Fruit fly (Drosophila melanogaster) whole organism, prepupa: Measurements from ENCODE around the gene JIL-1.

Experiments
- Blimp-1 ChIP-seq: fragments of 200-800 bp; sonication (Bioruptor generic); optimal IDR thresholded peaks from 3 replicates; lab custom pipeline; 2017; ENCODE audit warnings: missing biosample characterization, missing genetic modification characterization, mild to moderate bottlenecking, moderate library complexity, missing genetic modification reagents
- CG10631 ChIP-seq: fragments of 200-800 bp; sonication (Bioruptor generic); optimal IDR thresholded peaks from 2 replicates; lab custom pipeline; 2016; ENCODE audit warnings: missing biosample characterization, missing genetic modification characterization
- CG10669 ChIP-seq: fragments of 200-800 bp; sonication (Bioruptor generic); optimal IDR thresholded peaks from 3 replicates; lab custom pipeline; 2018; ENCODE audit warnings: missing biosample characterization, mild to moderate bottlenecking, missing genetic modification characterization, moderate library complexity
- CG11294 ChIP-seq: fragments of 200-800 bp; sonication (Bioruptor generic); IDR thresholded peaks from 2 replicates; pipeline ENCODE4 v1.3.6; 2022; ENCODE audit warnings: missing biosample characterization, missing genetic modification characterization
- CG11902 ChIP-seq: fragments of 200-800 bp; sonication (Bioruptor generic); optimal IDR thresholded peaks from 3 replicates; lab custom pipeline; 2016; ENCODE audit warnings: missing biosample characterization, missing genetic modification characterization
- CG15336 ChIP-seq: fragments of 200-800 bp; sonication (Bioruptor generic); IDR thresholded peaks from 2 replicates; pipeline ENCODE4 v1.3.6; 2022; ENCODE audit warnings: missing biosample characterization, missing genetic modification characterization
- CG1621 ChIP-seq: fragments of 200-800 bp; sonication (Bioruptor generic); optimal IDR thresholded peaks from 3 replicates; lab custom pipeline; 2018; ENCODE audit warnings: missing biosample characterization, mild to moderate bottlenecking, missing genetic modification characterization
- CG16779 ChIP-seq: fragments of 200-800 bp; sonication (Bioruptor generic); optimal IDR thresholded peaks from 3 replicates; lab custom pipeline; 2017; ENCODE audit warnings: missing biosample characterization, mild to moderate bottlenecking, missing genetic modification characterization
- CG3032 ChIP-seq: fragments of 200-800 bp; optimal IDR thresholded peaks from 2 replicates; lab custom pipeline; 2019; ENCODE audit warnings: missing biosample characterization, mild to moderate bottlenecking, missing genetic modification characterization, moderate library complexity
- CG31627 ChIP-seq: fragments of 200-800 bp; sonication (Bioruptor generic); optimal IDR thresholded peaks from 3 replicates; lab custom pipeline; 2016; ENCODE audit warnings: missing biosample characterization, missing genetic modification characterization
- CG32006 ChIP-seq: fragments of 200-800 bp; sonication (Bioruptor generic); optimal IDR thresholded peaks from 3 replicates; lab custom pipeline; 2017; ENCODE audit warnings: missing biosample characterization, mild to moderate bottlenecking, missing genetic modification characterization
- CG34406 ChIP-seq: fragments of 200-800 bp; sonication (Bioruptor generic); optimal IDR thresholded peaks from 3 replicates; lab custom pipeline; 2016; ENCODE audit warnings: missing biosample characterization, missing genetic modification characterization
- CG6163 ChIP-seq: fragments of 200-800 bp; sonication (Bioruptor generic); IDR thresholded peaks from 3 replicates; pipeline ENCODE4 v1.3.6; 2022; ENCODE audit warnings: missing biosample characterization, missing genetic modification characterization
- CG6276 ChIP-seq: fragments of 200-800 bp; sonication (Bioruptor generic); optimal IDR thresholded peaks from 2 replicates; lab custom pipeline; 2017; ENCODE audit warnings: missing biosample characterization, mild to moderate bottlenecking, missing genetic modification characterization
- CG6792 ChIP-seq: fragments of 200-800 bp; sonication (Bioruptor generic); optimal IDR thresholded peaks from 3 replicates; lab custom pipeline; 2016; ENCODE audit warnings: missing biosample characterization, missing genetic modification characterization
- CG6854 ChIP-seq: fragments of 200-800 bp; sonication (Bioruptor generic); optimal IDR thresholded peaks from 2 replicates; lab custom pipeline; 2017; ENCODE audit warnings: missing biosample characterization, mild to moderate bottlenecking, missing genetic modification characterization
- CG7368 ChIP-seq: fragments of 200-800 bp; sonication (Bioruptor generic); optimal IDR thresholded peaks from 3 replicates; lab custom pipeline; 2016; ENCODE audit warnings: missing biosample characterization, missing genetic modification characterization
- CG8632 ChIP-seq: fragments of 200-800 bp; sonication (Bioruptor generic); optimal IDR thresholded peaks from 3 replicates; lab custom pipeline; 2016; ENCODE audit warnings: missing biosample characterization, missing genetic modification characterization
- Eip75B ChIP-seq: fragments of 200-800 bp; sonication (Bioruptor generic); optimal IDR thresholded peaks from 3 replicates; lab custom pipeline; 2016; ENCODE audit warnings: missing biosample characterization, missing genetic modification characterization
- Eip78C ChIP-seq: fragments of 200-800 bp; sonication (Bioruptor generic); peaks from one replicate; lab custom pipeline; 2016; ENCODE audit warnings: missing biosample characterization, missing genetic modification characterization
- Ets21C ChIP-seq: fragments of 200-800 bp; sonication (Bioruptor generic); optimal IDR thresholded peaks from 3 replicates; lab custom pipeline; 2016; ENCODE audit warnings: missing biosample characterization, missing genetic modification characterization
- Ets96B ChIP-seq: fragments of 200-800 bp; optimal IDR thresholded peaks from 2 replicates; lab custom pipeline; 2019; ENCODE audit warnings: missing biosample characterization, mild to moderate bottlenecking, missing genetic modification characterization, moderate library complexity
- Hr39 ChIP-seq: fragments of 200-800 bp; sonication (Bioruptor generic); optimal IDR thresholded peaks from 2 replicates; lab custom pipeline; 2016; ENCODE audit warnings: missing biosample characterization, missing genetic modification characterization
- Hr4 ChIP-seq: fragments of 200-800 bp; sonication (Bioruptor generic); optimal IDR thresholded peaks from 3 replicates; lab custom pipeline; 2016; ENCODE audit warnings: missing biosample characterization, missing genetic modification characterization
- Lpt ChIP-seq: fragments of 200-800 bp; sonication (Bioruptor generic); optimal IDR thresholded peaks from 3 replicates; lab custom pipeline; 2016; ENCODE audit warnings: missing biosample characterization, missing genetic modification characterization
- Met ChIP-seq: fragments of 200-800 bp; sonication (Bioruptor generic); optimal IDR thresholded peaks from 3 replicates; lab custom pipeline; 2016; ENCODE audit warnings: missing biosample characterization, missing genetic modification characterization
- OdsH ChIP-seq: fragments of 200-800 bp; sonication (Bioruptor generic); optimal IDR thresholded peaks from 3 replicates; lab custom pipeline; 2016; ENCODE audit warnings: missing biosample characterization, missing genetic modification characterization
- Smox ChIP-seq: fragments of 200-800 bp; sonication (Bioruptor generic); optimal IDR thresholded peaks from 3 replicates; lab custom pipeline; 2016; ENCODE audit warnings: missing biosample characterization, missing genetic modification characterization
- Sox14 ChIP-seq: fragments of 200-800 bp; sonication (Bioruptor generic); optimal IDR thresholded peaks from 3 replicates; lab custom pipeline; 2016; ENCODE audit warnings: missing biosample characterization, missing genetic modification characterization
- Sox15 ChIP-seq: fragments of 200-800 bp; sonication (Bioruptor generic); optimal IDR thresholded peaks from 3 replicates; lab custom pipeline; 2016; ENCODE audit warnings: missing biosample characterization, missing genetic modification characterization
- achi ChIP-seq: fragments of 200-800 bp; sonication (Bioruptor generic); optimal IDR thresholded peaks from 3 replicates; lab custom pipeline; 2016; ENCODE audit warnings: missing biosample characterization, missing genetic modification characterization
- cyc ChIP-seq: fragments of 200-800 bp; sonication (Bioruptor generic); optimal IDR thresholded peaks from 3 replicates; lab custom pipeline; 2016; ENCODE audit warnings: missing biosample characterization, missing genetic modification characterization
- dac ChIP-seq: fragments of 200-800 bp; sonication (Bioruptor generic); optimal IDR thresholded peaks from 2 replicates; lab custom pipeline; 2017; ENCODE audit warnings: missing biosample characterization, mild to moderate bottlenecking, missing genetic modification characterization
- dsx ChIP-seq: fragments of 200-800 bp; optimal IDR thresholded peaks from 3 replicates; lab custom pipeline; 2019; ENCODE audit warnings: missing biosample characterization, mild to moderate bottlenecking, missing genetic modification characterization, moderate library complexity; ENCODE audit not compliant: poor library complexity, severe bottlenecking
- eg ChIP-seq: fragments of 200-800 bp; sonication (Bioruptor generic); IDR thresholded peaks from 3 replicates; pipeline ENCODE4 v1.3.6; 2022; ENCODE audit warnings: missing biosample characterization, missing genetic modification characterization
- fd59A ChIP-seq: fragments of 200-800 bp; sonication (Bioruptor generic); optimal IDR thresholded peaks from 2 replicates; lab custom pipeline; 2017; ENCODE audit warnings: missing biosample characterization, mild to moderate bottlenecking, missing genetic modification characterization, missing genetic modification reagents
- fkh ChIP-seq: fragments of 200-800 bp; sonication (Bioruptor generic); optimal IDR thresholded peaks from 3 replicates; lab custom pipeline; 2017; ENCODE audit warnings: missing biosample characterization, mild to moderate bottlenecking, missing genetic modification characterization, moderate library complexity
- lz ChIP-seq: fragments of 200-800 bp; sonication (Bioruptor generic); optimal IDR thresholded peaks from 3 replicates; lab custom pipeline; 2016; ENCODE audit warnings: missing biosample characterization, missing genetic modification characterization
- pdm3 ChIP-seq: fragments of 200-800 bp; sonication (Bioruptor generic); optimal IDR thresholded peaks from 3 replicates; lab custom pipeline; 2016; ENCODE audit warnings: missing biosample characterization, missing genetic modification characterization
- salr ChIP-seq, 2 experiments: fragments of 200-800 bp; sonication (Bioruptor generic); optimal IDR thresholded peaks; 3 replicates each; lab custom pipeline; 2016 to 2018; ENCODE audit warnings: missing biosample characterization in 2 of 2, missing genetic modification characterization in 2 of 2, mild to moderate bottlenecking in 1 of 2
- spab ChIP-seq: fragments of 200-800 bp; sonication (Bioruptor generic); optimal IDR thresholded peaks from 2 replicates; lab custom pipeline; 2017; ENCODE audit warnings: missing biosample characterization, mild to moderate bottlenecking, missing genetic modification characterization, missing genetic modification reagents
- ss ChIP-seq, 2 experiments: fragments of 200-800 bp; sonication (Bioruptor generic); optimal IDR thresholded peaks; 2 replicates in 1 of 2; 3 replicates in 1 of 2; lab custom pipeline; 2017 to 2018; ENCODE audit warnings: mild to moderate bottlenecking in 2 of 2, missing biosample characterization in 2 of 2, missing genetic modification characterization in 2 of 2, moderate library complexity in 1 of 2
- svp ChIP-seq: fragments of 200-800 bp; sonication (Bioruptor generic); peaks from one replicate; lab custom pipeline; 2016; ENCODE audit warnings: missing biosample characterization, missing genetic modification characterization
- vri ChIP-seq: fragments of 200-800 bp; sonication (Bioruptor generic); optimal IDR thresholded peaks from 3 replicates; lab custom pipeline; 2016; ENCODE audit warnings: missing biosample characterization, mild to moderate bottlenecking, missing genetic modification characterization

The JIL-1 gene

DNA sequence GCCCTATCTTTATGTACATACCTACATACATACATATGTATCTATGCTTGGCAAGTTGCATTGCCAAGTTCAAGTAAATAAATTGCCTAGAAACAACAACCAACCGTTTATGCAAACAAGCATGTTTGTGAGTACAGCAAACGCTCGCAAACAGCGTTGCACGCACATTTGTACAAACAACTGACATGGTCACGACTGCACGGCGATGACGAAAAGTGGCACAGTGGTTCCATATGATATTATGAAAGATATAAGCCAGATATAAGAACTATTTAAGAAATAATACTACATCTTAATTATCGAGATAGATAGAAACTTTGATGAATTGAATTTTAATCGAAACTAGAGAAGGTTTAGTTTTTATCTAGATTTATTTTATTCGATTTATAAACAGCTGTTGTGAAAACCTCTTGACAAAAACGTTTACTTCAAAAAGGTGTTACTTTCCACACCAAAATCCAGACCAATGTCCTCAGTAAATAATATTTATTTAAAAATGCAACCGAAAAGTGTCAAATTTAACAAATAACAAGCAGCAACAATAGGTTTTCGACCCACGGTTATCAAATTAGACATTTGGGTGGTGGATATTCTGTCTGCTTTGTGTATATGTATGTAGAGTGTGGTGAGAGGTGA is 3.1 kb downstream of the JIL-1 start (continued):
- TF ChIP-seq vri = peak; percentile 61
- peak; percentile 54 for TF ChIP-seq CG31627 (GFP tag; lab: Kevin White, UChicago)
- TF ChIP-seq Blimp-1 = no peak
- peak; percentile 69 for TF ChIP-seq Sox14 (GFP tag; lab: Kevin White, UChicago)
- peak; percentile 88 for TF ChIP-seq svp (GFP tag; lab: Kevin White, UChicago)
- peak; percentile 74 for TF ChIP-seq CG6276 (GFP tag; lab: Kevin White, UChicago)
- peak; percentile 62 for TF ChIP-seq Hr39 (GFP tag; lab: Kevin White, UChicago)
- peak; percentile 77 for TF ChIP-seq achi (GFP tag; lab: Kevin White, UChicago)
- peak; percentile 28 to 57 for TF ChIP-seq ss (GFP tag; optimal IDR thresholded peaks at IDR 0.05; lab: Kevin White, UChicago)
- peak; percentile 78 for TF ChIP-seq Met
- no peak for TF ChIP-seq dsx (GFP tag; lab: Kevin White, UChicago)
- peak; percentile 82 for TF ChIP-seq CG15336 (GFP tag; lab: Robert Waterston, UW)
- TF ChIP-seq pdm3 (GFP tag; lab: Kevin White, UChicago) = peak; percentile 73
- peak; percentile 15 for TF ChIP-seq spab (GFP tag; lab: Kevin White, UChicago)
- TF ChIP-seq Eip78C = peak; percentile 92
- peak; percentile 3 for TF ChIP-seq CG16779 (tag; lab: Kevin White, UChicago)
- TF ChIP-seq CG6163 (GFP tag; lab: Robert Waterston, UW) = peak; percentile 65; the same call in 1 of the 3 replicates
- peak; percentile 38 for TF ChIP-seq Ets96B (tag; lab: Kevin White, UChicago)
- peak; percentile 71 for TF ChIP-seq Smox (GFP tag; lab: Kevin White, UChicago)
- peak; percentile 92 for TF ChIP-seq fkh
- TF ChIP-seq Ets21C (GFP tag; lab: Kevin White, UChicago) = peak; percentile 56
- TF ChIP-seq CG3032 (tag; lab: Kevin White, UChicago) = peak; percentile 11
- TF ChIP-seq CG10631 = peak; percentile 61
- TF ChIP-seq OdsH (GFP tag; lab: Kevin White, UChicago) = peak; percentile 77
- TF ChIP-seq CG10669 = peak; percentile 32
- peak; percentile 42 for TF ChIP-seq cyc (GFP tag; lab: Kevin White, UChicago)
- peak; percentile 12 for TF ChIP-seq CG7368 (GFP tag; lab: Kevin White, UChicago)
- no peak; the same call in 1 of the 2 replicates for TF ChIP-seq CG11294 (GFP tag; lab: Robert Waterston, UW)
- TF ChIP-seq CG6854 = no peak
- TF ChIP-seq CG32006 (GFP tag; lab: Kevin White, UChicago) = peak; percentile 90
- TF ChIP-seq CG8632 = peak; percentile 68
- TF ChIP-seq, all 60 proteins: peak for 47

DNA sequence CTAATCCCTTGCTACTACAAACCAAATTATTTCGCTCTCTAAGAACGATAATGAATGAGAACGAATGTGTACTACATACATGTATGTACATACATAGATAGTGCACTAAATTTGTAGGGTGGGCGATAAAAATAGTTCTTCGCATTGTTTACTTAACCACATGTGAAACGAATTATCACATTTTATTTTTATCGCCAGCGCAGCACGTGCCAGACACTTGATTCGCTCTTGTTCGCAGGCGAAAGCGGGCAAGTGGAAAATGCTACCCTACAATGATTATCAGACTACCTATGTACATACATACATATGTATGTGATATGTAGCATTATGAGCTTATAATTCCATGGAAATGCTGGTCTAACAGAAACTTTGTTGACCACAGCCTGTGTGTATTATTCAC is 7.2 kb downstream of the JIL-1 start:
- TF ChIP-seq fkh = peak; percentile 84
- no peak for TF ChIP-seq CG10669

DNA sequence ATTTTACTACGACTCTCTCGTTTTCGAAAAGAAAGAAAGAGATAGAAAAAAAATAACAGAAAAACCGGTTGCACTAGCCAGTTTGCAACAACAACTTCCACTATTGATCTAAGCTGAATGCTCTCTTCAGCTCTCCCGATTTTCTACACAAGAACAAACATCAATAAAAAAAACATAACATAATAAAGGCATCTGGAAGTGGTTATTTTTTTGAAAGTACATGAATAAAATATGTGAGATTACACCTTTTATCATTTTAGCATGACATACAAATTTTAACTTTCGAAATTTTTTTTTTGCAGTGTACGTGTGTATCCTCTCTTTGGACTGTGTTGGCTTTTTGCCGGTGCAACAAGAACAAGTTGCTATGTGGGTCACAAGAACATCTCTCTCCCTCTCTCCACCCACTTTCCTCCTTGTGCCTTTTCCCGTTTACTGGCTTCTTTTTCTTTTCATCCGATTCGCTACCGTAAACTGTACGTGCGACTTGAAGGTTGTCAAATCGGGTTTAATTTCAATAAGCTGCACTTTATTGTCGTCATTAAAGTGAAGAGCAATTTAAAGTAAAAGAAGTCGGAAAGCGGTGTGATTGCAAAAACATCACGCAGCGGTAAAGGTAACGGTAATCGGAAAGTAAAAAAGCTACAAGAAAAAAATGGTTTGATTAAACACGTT is 8.3 kb downstream of the JIL-1 start:
- TF ChIP-seq Eip75B (GFP tag; lab: Kevin White, UChicago) (peak; percentile 99), CG6276 (GFP tag; lab: Kevin White, UChicago) (peak; percentile 99), CG31627 (GFP tag; lab: Kevin White, UChicago) (peak; percentile 87), pdm3 (GFP tag; lab: Kevin White, UChicago) (peak; percentile 98), CG3032 (tag; lab: Kevin White, UChicago) (peak; percentile 96), cyc (GFP tag; lab: Kevin White, UChicago) (peak; percentile 90), dac (GFP tag; lab: Kevin White, UChicago) (peak; percentile 94), Hr39 (GFP tag; lab: Kevin White, UChicago) (no peak), Ets96B (tag; lab: Kevin White, UChicago) (peak; percentile 97), CG11902 (GFP tag; lab: Kevin White, UChicago) (peak; percentile 83), Ets21C (GFP tag; lab: Kevin White, UChicago) (peak; percentile 79), fkh (peak; percentile 95), salr (GFP tag; optimal IDR thresholded peaks at IDR 0.05; lab: Kevin White, UChicago) (peak; percentile 94 to 99), Sox15 (peak; percentile 80), CG32006 (GFP tag; lab: Kevin White, UChicago) (peak; percentile 99), Lpt (GFP tag; lab: Kevin White, UChicago) (peak; percentile 99), CG34406 (GFP tag; lab: Kevin White, UChicago) (peak; percentile 94), Blimp-1 (peak; percentile 68), fd59A (GFP tag; lab: Kevin White, UChicago) (peak; percentile 96), CG11294 (GFP tag; lab: Robert Waterston, UW) (peak; percentile 99), eg (GFP tag; lab: Robert Waterston, UW) (peak; percentile 100), CG1621 (tag; lab: Kevin White, UChicago) (peak; percentile 93), lz (peak; percentile 88), Eip78C (peak; percentile 100), CG8632 (peak; percentile 93), CG6792 (GFP tag; lab: Kevin White, UChicago) (peak; percentile 94), Hr4 (peak; percentile 99), ss (GFP tag; optimal IDR thresholded peaks at IDR 0.05; lab: Kevin White, UChicago) (peak; percentile 95 to 97)
